Worm (Caenorhabditis elegans) whole organism, L1 larva: ENCODE data around the gene nspd-3.
A peak's percentile ranks its signal among the peaks of the same experiment; 100 is the strongest.

ENCODE experiments used
- C16A3.4 ChIP-seq: fragments of 150-350 bp; optimal IDR thresholded peaks from 2 replicates; lab custom pipeline; 2014; ENCODE audit warnings: missing biosample characterization, missing genetic modification characterization
- Y116A8C.19 ChIP-seq: sonication (generic microtip); optimal IDR thresholded peaks from 2 replicates; lab custom pipeline; 2016; ENCODE audit warnings: missing compliant biosample characterization, missing genetic modification characterization, borderline replicate concordance
- alr-1 ChIP-seq: fragments of 200-800 bp; sonication (Bioruptor generic); optimal IDR thresholded peaks from 2 replicates; lab custom pipeline; 2018; ENCODE audit warnings: borderline replicate concordance, mild to moderate bottlenecking, missing genetic modification characterization, missing compliant biosample characterization
- ama-1 ChIP-seq: fragments of 150-350 bp; optimal IDR thresholded peaks from 2 replicates; lab custom pipeline; 2014
- blmp-1 ChIP-seq: fragments of 150-350 bp; optimal IDR thresholded peaks from 2 replicates; lab custom pipeline; 2014; ENCODE audit warnings: missing biosample characterization, missing genetic modification characterization
- ceh-82 ChIP-seq, 3 experiments: fragments of 150-350 bp in 1 of 3; sonication (generic microtip) in 2 of 3; optimal IDR thresholded peaks; 2 replicates each; lab custom pipeline; 2014 to 2017; ENCODE audit warnings: missing biosample characterization in 3 of 3, missing genetic modification characterization in 3 of 3
- ces-1 ChIP-seq: fragments of 150-350 bp; optimal IDR thresholded peaks from 2 replicates; lab custom pipeline; 2014; ENCODE audit warnings: missing biosample characterization, missing genetic modification reagents, missing genetic modification characterization
- dsc-1 ChIP-seq: sonication (generic microtip); optimal IDR thresholded peaks from 2 replicates; lab custom pipeline; 2016; ENCODE audit warnings: mild to moderate bottlenecking, missing genetic modification characterization, missing compliant biosample characterization
- efl-3 ChIP-seq: fragments of 200-800 bp; sonication (Bioruptor generic); optimal IDR thresholded peaks from 2 replicates; lab custom pipeline; 2018; ENCODE audit warnings: mild to moderate bottlenecking, missing genetic modification characterization, missing compliant biosample characterization
- egl-13 ChIP-seq: sonication (generic microtip); optimal IDR thresholded peaks from 2 replicates; lab custom pipeline; 2016; ENCODE audit warnings: missing genotype, missing genetic modification reagents, missing genetic modification characterization, missing compliant biosample characterization
- elt-2 ChIP-seq: sonication (generic microtip); optimal IDR thresholded peaks from 2 replicates; lab custom pipeline; 2016; ENCODE audit warnings: missing genetic modification characterization, mild to moderate bottlenecking, inconsistent platforms, missing compliant biosample characterization, missing genetic modification reagents
- elt-3 ChIP-seq, 6 experiments: fragments of 150-350 bp in 1 of 6; sonication (generic microtip); optimal IDR thresholded peaks; 2 replicates each; lab custom pipeline; 2017 to 2018; ENCODE audit warnings: missing biosample characterization in 6 of 6, missing genetic modification characterization in 6 of 6, inconsistent platforms in 1 of 6
- fkh-4 ChIP-seq: sonication (generic microtip); optimal IDR thresholded peaks from 2 replicates; lab custom pipeline; 2016; ENCODE audit warnings: missing compliant biosample characterization, missing genetic modification characterization, borderline replicate concordance
- hlh-17 ChIP-seq: fragments of 200-800 bp; sonication (Bioruptor generic); optimal IDR thresholded peaks from 2 replicates; lab custom pipeline; 2018; ENCODE audit warnings: missing genetic modification characterization, mild to moderate bottlenecking, missing compliant biosample characterization, moderate library complexity, borderline replicate concordance
- lin-13 ChIP-seq: fragments of 150-350 bp; optimal IDR thresholded peaks from 2 replicates; lab custom pipeline; 2014; ENCODE audit warnings: missing biosample characterization, missing genetic modification reagents, missing genetic modification characterization
- lin-14 ChIP-seq: fragments of 200-800 bp; sonication (Bioruptor generic); optimal IDR thresholded peaks from 2 replicates; lab custom pipeline; 2018; ENCODE audit warnings: mild to moderate bottlenecking, missing genetic modification characterization, moderate library complexity, missing compliant biosample characterization
- lin-15B ChIP-seq: fragments of 150-350 bp; sonication (generic microtip); optimal IDR thresholded peaks from 3 replicates; lab custom pipeline; 2014; ENCODE audit warnings: missing biosample characterization, missing genetic modification characterization
- lin-39 ChIP-seq: fragments of 150-350 bp; optimal IDR thresholded peaks from 2 replicates; lab custom pipeline; 2014; ENCODE audit warnings: missing biosample characterization, missing genetic modification reagents, missing genetic modification characterization
- lir-3 ChIP-seq: sonication (generic microtip); optimal IDR thresholded peaks from 2 replicates; lab custom pipeline; 2016; ENCODE audit warnings: mild to moderate bottlenecking, missing genetic modification characterization, moderate library complexity, missing compliant biosample characterization; ENCODE audit not compliant: poor library complexity
- mep-1 ChIP-seq: fragments of 150-350 bp; optimal IDR thresholded peaks from 2 replicates; lab custom pipeline; 2014; ENCODE audit warnings: missing biosample characterization, missing genetic modification characterization
- nhr-28 ChIP-seq: fragments of 150-350 bp; optimal IDR thresholded peaks from 2 replicates; lab custom pipeline; 2014; ENCODE audit warnings: missing biosample characterization, missing genetic modification characterization
- nhr-76 ChIP-seq: sonication (generic microtip); optimal IDR thresholded peaks from 2 replicates; lab custom pipeline; 2017; ENCODE audit warnings: missing biosample characterization, missing genetic modification characterization
- pag-3 ChIP-seq: sonication (generic microtip); optimal IDR thresholded peaks from 2 replicates; lab custom pipeline; 2017; ENCODE audit warnings: missing genetic modification characterization, mild to moderate bottlenecking, missing compliant biosample characterization, antibody characterized with exemption, borderline replicate concordance; ENCODE audit not compliant: insufficient read depth
- pqm-1 ChIP-seq: sonication (generic microtip); optimal IDR thresholded peaks from 3 replicates; lab custom pipeline; 2017; ENCODE audit warnings: missing biosample characterization, missing genetic modification characterization
- rnt-1 ChIP-seq: sonication (generic microtip); optimal IDR thresholded peaks from 2 replicates; lab custom pipeline; 2016; ENCODE audit warnings: mild to moderate bottlenecking, missing genetic modification characterization, moderate library complexity, missing compliant biosample characterization
- skn-1 ChIP-seq: fragments of 150-350 bp; optimal IDR thresholded peaks from 2 replicates; lab custom pipeline; 2014; ENCODE audit warnings: missing biosample characterization, missing genetic modification characterization
- snpc-4 ChIP-seq: fragments of 150-350 bp; optimal IDR thresholded peaks from 2 replicates; lab custom pipeline; 2014; ENCODE audit warnings: missing biosample characterization, missing genetic modification characterization
- tbx-2 ChIP-seq: sonication (generic microtip); optimal IDR thresholded peaks from 2 replicates; lab custom pipeline; 2016; ENCODE audit warnings: missing genetic modification characterization, missing compliant biosample characterization
- tlp-1 ChIP-seq: fragments of 150-350 bp; optimal IDR thresholded peaks from 2 replicates; lab custom pipeline; 2014; ENCODE audit warnings: missing biosample characterization, missing genetic modification characterization
- unc-130 ChIP-seq: fragments of 150-350 bp; optimal IDR thresholded peaks from 2 replicates; lab custom pipeline; 2017; ENCODE audit warnings: missing biosample characterization, missing genetic modification characterization, inconsistent platforms
- unc-62 ChIP-seq: fragments of 150-350 bp; optimal IDR thresholded peaks from 2 replicates; lab custom pipeline; 2014; ENCODE audit warnings: missing biosample characterization, missing genetic modification reagents, missing genetic modification characterization
- ztf-11 ChIP-seq, 2 experiments: sonication (generic microtip); optimal IDR thresholded peaks; 2 replicates each; lab custom pipeline; 2016 to 2017; ENCODE audit warnings: missing genetic modification characterization in 2 of 2, missing biosample characterization in 1 of 2, missing compliant biosample characterization in 1 of 2
- ztf-4 ChIP-seq: fragments of 150-350 bp; optimal IDR thresholded peaks from 2 replicates; lab custom pipeline; 2014; ENCODE audit warnings: missing biosample characterization, missing genetic modification characterization

Gene nspd-3

ce11 chrIV:5133791-5134370, 29.0 kb downstream of the nspd-3 start (continued):
- peak; percentile 92 for TF ChIP-seq blmp-1 (tag; lab: Kevin White, UChicago)
- TF ChIP-seq rnt-1 (tag; lab: Kevin White, UChicago), result no peak
- peak; percentile 11 for TF ChIP-seq mep-1
- TF ChIP-seq lin-13 (GFP tag; lab: Kevin White, UChicago), result no peak
- no peak for TF ChIP-seq tbx-2 (tag; lab: Kevin White, UChicago)
- no peak for TF ChIP-seq snpc-4 (tag; lab: Kevin White, UChicago)
- no peak for TF ChIP-seq skn-1 (tag; lab: Kevin White, UChicago)
- no peak for TF ChIP-seq pqm-1 (tag; lab: Kevin White, UChicago)
- TF ChIP-seq egl-13 (tag; lab: Kevin White, UChicago), result no peak
- no peak for TF ChIP-seq C16A3.4 (tag; lab: Kevin White, UChicago)
- TF ChIP-seq ceh-82 (tag; optimal IDR thresholded peaks at IDR 0.05; lab: Kevin White, UChicago), result no peak
- peak; percentile 4 for TF ChIP-seq pag-3 (tag; lab: Kevin White, UChicago)
- TF ChIP-seq efl-3, result no peak
- TF ChIP-seq hlh-17 (GFP tag; lab: Kevin White, UChicago), result no peak
- TF ChIP-seq dsc-1 (tag; lab: Kevin White, UChicago), result peak; percentile 33
- no peak for TF ChIP-seq alr-1 (tag; lab: Kevin White, UChicago)
- TF ChIP-seq ama-1 (lab: Kevin White, UChicago), result no peak

- TF ChIP-seq elt-3 (tag; optimal IDR thresholded peaks at IDR 0.05; lab: Kevin White, UChicago) (peak in 3 of 6 experiments; percentile 51 to 78 (median 65)), lin-15B (tag; lab: Kevin White, UChicago) (no peak), Y116A8C.19 (tag; lab: Kevin White, UChicago) (no peak), elt-2 (tag; lab: Kevin White, UChicago) (peak; percentile 12), lin-14 (GFP tag; lab: Kevin White, UChicago) (peak; percentile 3), blmp-1 (tag; lab: Kevin White, UChicago) (peak; percentile 48)
These were observed 31.1 kb downstream of the nspd-3 start for ce11 chrIV:5131781-5132180.

ce11 chrIV:5121995-5122394, 40.8 kb downstream of the nspd-3 start, which contains the start of gene tkr-3:
Gene tkr-3 (minus strand): TSS chrIV:5122095.
- TF ChIP-seq unc-130 (tag; lab: Kevin White, UChicago) (no peak), ztf-11 (tag; optimal IDR thresholded peaks at IDR 0.05; lab: Kevin White, UChicago) (no peak), ces-1 (GFP tag; lab: Kevin White, UChicago) (no peak), nhr-76 (no peak), tlp-1 (no peak), nhr-28 (tag; lab: Kevin White, UChicago) (no peak), Y116A8C.19 (tag; lab: Kevin White, UChicago) (no peak), unc-62 (GFP tag; lab: Kevin White, UChicago) (no peak), elt-3 (tag; optimal IDR thresholded peaks at IDR 0.05; lab: Kevin White, UChicago) (no peak), rnt-1 (tag; lab: Kevin White, UChicago) (no peak), fkh-4 (no peak), lir-3 (tag; lab: Kevin White, UChicago) (no peak), lin-39 (no peak), mep-1 (no peak), ztf-4 (tag; lab: Kevin White, UChicago) (no peak)
